Worm (Caenorhabditis elegans): ENCODE results near the gene tbc-8.

The tbc-8 gene

DNA sequence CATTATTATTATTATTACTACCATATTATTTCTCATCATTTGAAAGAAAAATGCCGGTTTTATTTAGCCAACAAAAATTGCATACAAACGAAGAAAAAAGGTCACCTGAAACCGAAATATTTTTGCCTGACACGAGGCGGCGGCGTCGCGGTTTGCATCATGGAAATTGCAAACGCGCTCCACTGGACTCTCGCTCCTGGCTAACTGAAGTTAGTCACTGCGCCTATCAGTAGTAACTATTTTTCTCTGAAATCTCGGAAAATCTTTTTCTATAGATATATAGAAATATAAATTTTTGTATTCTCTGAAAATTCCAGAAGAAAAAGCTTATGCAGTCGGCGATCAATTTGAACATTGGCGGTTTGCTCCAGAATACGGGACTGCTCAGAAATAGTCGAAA is 51.1 kb downstream of the tbc-8 start, which contains the start of gene ymel-1:
TSS of gene ymel-1 (plus strand) at position 318 of the 400 bp plus-strand sequence.
- TF ChIP-seq elt-2 (tag; optimal IDR thresholded peaks at IDR 0.05) (peak; percentile 22), aly-2 (tag; optimal IDR thresholded peaks at IDR 0.05) (peak; percentile 14), nhr-12 (tag; optimal IDR thresholded peaks at IDR 0.05) (no peak), hmg-11 (tag; optimal IDR thresholded peaks at IDR 0.05) (peak; percentile 29), eor-1 (tag; optimal IDR thresholded peaks at IDR 0.05) (no peak), R02D3.7 (tag; optimal IDR thresholded peaks at IDR 0.05) (peak; percentile 11), egl-27 (tag; optimal IDR thresholded peaks at IDR 0.05) (no peak), nhr-23 (tag; optimal IDR thresholded peaks at IDR 0.05) (peak; percentile 32), nhr-25 (tag; optimal IDR thresholded peaks at IDR 0.05) (peak; percentile 19), lin-15B (tag; optimal IDR thresholded peaks at IDR 0.05) (peak; percentile 50), lin-39 (tag; optimal IDR thresholded peaks at IDR 0.05) (peak; percentile 60), pqm-1 (tag; optimal IDR thresholded peaks at IDR 0.05) (peak; percentile 39), nfya-1 (tag; optimal IDR thresholded peaks at IDR 0.05; ENCODE audit: insufficient read depth) (peak; percentile 35), pha-4 (tag; optimal IDR thresholded peaks at IDR 0.05) (peak; percentile 53)

DNA sequence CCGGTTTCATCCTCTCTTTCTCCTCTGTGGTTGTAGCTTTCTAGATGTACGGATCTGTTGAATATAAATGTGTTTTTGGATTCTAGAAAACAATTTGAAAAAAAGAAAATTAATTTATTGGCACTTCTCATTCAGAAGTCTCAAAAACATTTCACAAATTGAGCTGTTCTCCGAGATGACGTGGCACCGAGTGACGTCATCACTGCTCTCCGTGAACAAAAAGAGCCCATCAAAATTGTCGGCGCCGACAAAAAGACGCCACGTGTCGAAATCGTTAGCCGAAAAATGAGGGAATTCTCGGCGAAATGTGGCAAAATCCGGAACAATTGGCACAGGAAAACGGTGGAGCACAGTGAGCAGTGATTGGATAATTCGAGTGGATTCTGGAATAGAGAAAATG is 56.9 kb downstream of the tbc-8 start:
- TF ChIP-seq nhr-28 (tag; optimal IDR thresholded peaks at IDR 0.05) (no peak), nhr-77 (tag; optimal IDR thresholded peaks at IDR 0.05) (no peak), elt-3 (tag; optimal IDR thresholded peaks at IDR 0.05) (no peak), skn-1 (tag; optimal IDR thresholded peaks at IDR 0.05) (no peak), daf-12 (tag; optimal IDR thresholded peaks at IDR 0.05) (no peak), unc-62 (GFP tag; optimal IDR thresholded peaks at IDR 0.05) (no peak), fos-1 (tag; optimal IDR thresholded peaks at IDR 0.05) (no peak), zag-1 (tag; optimal IDR thresholded peaks at IDR 0.05) (no peak), ztf-11 (tag; optimal IDR thresholded peaks at IDR 0.05) (no peak), nhr-76 (tag; optimal IDR thresholded peaks at IDR 0.05) (no peak), jun-1 (tag; optimal IDR thresholded peaks at IDR 0.05) (no peak), nhr-12 (tag; optimal IDR thresholded peaks at IDR 0.05) (no peak), pqm-1 (tag; optimal IDR thresholded peaks at IDR 0.05) (no peak), egl-27 (tag; optimal IDR thresholded peaks at IDR 0.05) (no peak), fkh-2 (tag; optimal IDR thresholded peaks at IDR 0.05) (no peak), elt-2 (tag; optimal IDR thresholded peaks at IDR 0.05) (no peak), ZK546.5 (tag; optimal IDR thresholded peaks at IDR 0.05) (no peak), ceh-9 (tag; optimal IDR thresholded peaks at IDR 0.05) (no peak), eor-1 (tag; optimal IDR thresholded peaks at IDR 0.05) (no peak)
